Worm (Caenorhabditis elegans) whole organism, early embryonic: Measurements from ENCODE around the gene unc-22.

ENCODE experiments used
- B0310.2 ChIP-seq: sonication (generic microtip); optimal IDR thresholded peaks from 2 replicates; lab custom pipeline; 2016; ENCODE audit warnings: mild to moderate bottlenecking, missing genetic modification characterization, missing compliant biosample characterization
- F13C5.2 ChIP-seq: sonication (generic microtip); optimal IDR thresholded peaks from 2 replicates; lab custom pipeline; 2017; ENCODE audit warnings: mild to moderate bottlenecking, missing genetic modification characterization, inconsistent platforms, missing compliant biosample characterization
- aly-1 ChIP-seq: sonication (generic microtip); optimal IDR thresholded peaks from 2 replicates; lab custom pipeline; 2016; ENCODE audit warnings: missing genetic modification characterization, missing compliant biosample characterization
- ama-1 ChIP-seq: fragments of 150-350 bp; optimal IDR thresholded peaks from 2 replicates; lab custom pipeline; 2014
- ceh-13 ChIP-seq: fragments of 200-800 bp; sonication (Bioruptor generic); optimal IDR thresholded peaks from 2 replicates; lab custom pipeline; 2018; ENCODE audit warnings: mild to moderate bottlenecking, missing genetic modification characterization, missing compliant biosample characterization
- ceh-36 ChIP-seq: sonication (generic microtip); optimal IDR thresholded peaks from 2 replicates; lab custom pipeline; 2016; ENCODE audit warnings: missing genetic modification characterization, inconsistent platforms, missing compliant biosample characterization
- ets-7 ChIP-seq: sonication (generic microtip); optimal IDR thresholded peaks from 2 replicates; lab custom pipeline; 2016; ENCODE audit warnings: missing genotype, missing genetic modification characterization, missing compliant biosample characterization
- flt-1 ChIP-seq: fragments of 200-800 bp; sonication (Bioruptor generic); IDR thresholded peaks from 2 replicates; pipeline ENCODE4 v1.3.6; 2022; ENCODE audit warnings: missing genetic modification characterization, missing compliant biosample characterization
- hmbx-1 ChIP-seq: sonication (generic microtip); optimal IDR thresholded peaks from 2 replicates; lab custom pipeline; 2016; ENCODE audit warnings: mild to moderate bottlenecking, missing genetic modification characterization, missing compliant biosample characterization
- hmg-4 ChIP-seq: fragments of 200-800 bp; sonication (Bioruptor generic); optimal IDR thresholded peaks from 2 replicates; lab custom pipeline; 2018; ENCODE audit warnings: mild to moderate bottlenecking, missing genetic modification characterization, missing compliant biosample characterization
- hnd-1 ChIP-seq: sonication (generic microtip); optimal IDR thresholded peaks from 2 replicates; lab custom pipeline; 2016; ENCODE audit warnings: missing genetic modification characterization, missing compliant biosample characterization
- pes-1 ChIP-seq: fragments of 200-800 bp; sonication (Bioruptor generic); IDR thresholded peaks from 2 replicates; pipeline ENCODE4 v1.3.6; 2022; ENCODE audit warnings: missing genetic modification reagents, missing genetic modification characterization, missing compliant biosample characterization
- scrt-1 ChIP-seq: fragments of 200-800 bp; sonication (Bioruptor generic); IDR thresholded peaks from 2 replicates; pipeline ENCODE4 v1.3.6; 2022; ENCODE audit warnings: missing genetic modification characterization, missing compliant biosample characterization
- sea-1 ChIP-seq: fragments of 200-800 bp; sonication (Bioruptor generic); conservative IDR thresholded peaks from 2 replicates; pipeline ENCODE4 v1.3.6; 2022; ENCODE audit warnings: missing genetic modification characterization, missing compliant biosample characterization
- tbx-11 ChIP-seq: fragments of 200-800 bp; sonication (Bioruptor generic); IDR thresholded peaks from 2 replicates; pipeline ENCODE4 v1.3.6; 2022; ENCODE audit warnings: missing genetic modification characterization, missing compliant biosample characterization
- tbx-37 ChIP-seq: fragments of 200-800 bp; sonication (Bioruptor generic); conservative IDR thresholded peaks from 2 replicates; pipeline ENCODE4 v1.3.6; 2022; ENCODE audit warnings: missing genetic modification reagents, missing genetic modification characterization, missing compliant biosample characterization
- tra-4 ChIP-seq: sonication (generic microtip); optimal IDR thresholded peaks from 2 replicates; lab custom pipeline; 2017; ENCODE audit warnings: missing genetic modification characterization, missing compliant biosample characterization

Gene unc-22

DNA sequence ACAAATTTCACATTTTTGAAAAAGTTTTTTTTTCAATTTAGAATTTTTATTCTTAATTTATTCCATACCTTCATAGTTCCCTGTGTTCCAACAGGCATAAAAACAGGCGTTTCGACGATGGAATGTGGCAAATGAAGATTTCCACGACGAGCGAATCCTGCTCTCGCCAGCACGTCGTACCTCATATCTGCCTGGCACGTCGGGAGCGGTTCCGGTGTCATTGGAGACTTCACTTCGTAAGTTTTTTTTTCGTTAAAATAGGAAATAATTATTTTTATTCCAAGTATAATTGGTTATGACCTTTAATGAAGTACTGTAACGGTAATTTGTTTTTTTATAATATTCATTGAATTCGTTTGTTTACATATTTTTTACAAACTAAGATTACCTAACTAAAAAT is 51.2 kb downstream of the unc-22 start, which contains the start of gene tgt-1:
TSS of gene tgt-1 (minus strand) at position 232 of the 400 bp plus-strand sequence.
- TF ChIP-seq hmg-4 (GFP tag; lab: Kevin White, UChicago) (no peak), tbx-37 (no peak), aly-1 (tag; lab: Kevin White, UChicago) (no peak), hmbx-1 (tag; lab: Kevin White, UChicago) (no peak), B0310.2 (tag; lab: Kevin White, UChicago) (no peak), ama-1 (lab: Kevin White, UChicago) (no peak), sea-1 (GFP tag; lab: Robert Waterston, UW) (no peak), pes-1 (GFP tag; lab: Robert Waterston, UW) (no peak), tra-4 (tag; lab: Kevin White, UChicago) (no peak), ceh-36 (tag; lab: Kevin White, UChicago) (no peak), ceh-13 (no peak)

DNA sequence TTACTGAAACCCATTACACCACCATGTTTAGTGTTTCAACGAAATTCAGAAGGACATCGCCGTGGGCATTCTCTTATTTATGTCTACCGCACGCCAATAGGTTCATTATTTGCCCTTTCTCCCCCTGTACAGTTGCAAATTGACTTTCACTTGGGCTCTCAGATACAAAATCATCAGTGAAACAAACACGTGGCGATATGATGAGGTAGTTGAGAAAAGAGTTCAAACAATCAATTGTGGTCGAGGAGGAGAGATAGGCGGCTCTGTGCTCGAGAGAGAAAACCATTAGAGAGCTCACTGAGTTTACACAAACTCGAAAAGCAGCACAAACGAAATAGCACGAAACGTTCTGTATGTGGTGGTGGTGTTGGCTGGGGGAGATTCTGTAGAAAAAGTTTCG is 53.7 kb downstream of the unc-22 start:
- TF ChIP-seq hmg-4 (GFP tag; lab: Kevin White, UChicago) (no peak), aly-1 (tag; lab: Kevin White, UChicago) (no peak), F13C5.2 (no peak), tra-4 (tag; lab: Kevin White, UChicago) (no peak), B0310.2 (tag; lab: Kevin White, UChicago) (no peak), ama-1 (lab: Kevin White, UChicago) (no peak), ceh-13 (no peak), scrt-1 (GFP tag; lab: Robert Waterston, UW) (no peak), ceh-36 (tag; lab: Kevin White, UChicago) (no peak), ets-7 (tag; lab: Kevin White, UChicago) (no peak), sea-1 (GFP tag; lab: Robert Waterston, UW) (no peak), pes-1 (GFP tag; lab: Robert Waterston, UW) (no peak), hmbx-1 (tag; lab: Kevin White, UChicago) (no peak), hnd-1 (tag; lab: Kevin White, UChicago) (no peak), tbx-37 (no peak), flt-1 (GFP tag; lab: Robert Waterston, UW) (no peak), tbx-11 (GFP tag; lab: Robert Waterston, UW) (no peak)

DNA sequence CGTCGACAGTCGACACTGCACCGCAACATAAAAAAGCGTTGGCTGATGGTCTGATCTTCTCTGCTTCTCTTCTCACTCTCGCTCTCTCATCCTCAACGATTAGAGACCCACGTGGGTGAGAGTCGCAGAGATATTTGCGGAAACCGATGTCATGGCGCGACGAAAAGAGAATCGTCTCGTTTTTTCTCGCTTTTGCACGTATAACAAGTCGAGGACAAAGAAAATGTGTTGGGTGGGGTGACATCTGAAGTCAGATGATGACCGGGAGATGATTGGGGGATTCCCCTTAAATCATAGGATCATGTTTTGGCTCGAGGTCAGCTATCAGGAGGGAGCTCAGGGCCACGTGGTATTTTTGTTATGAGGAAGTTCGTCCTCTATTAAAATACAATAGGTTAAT is 54.4 kb downstream of the unc-22 start:
- no peak for TF ChIP-seq F13C5.2
- no peak for TF ChIP-seq ama-1 (lab: Kevin White, UChicago)
- TF ChIP-seq flt-1 (GFP tag; lab: Robert Waterston, UW), result no peak
- no peak for TF ChIP-seq tbx-11 (GFP tag; lab: Robert Waterston, UW)
- TF ChIP-seq hmbx-1 (tag; lab: Kevin White, UChicago), result no peak
- TF ChIP-seq hnd-1 (tag; lab: Kevin White, UChicago), result no peak
- TF ChIP-seq tbx-37, result no peak
- TF ChIP-seq tra-4 (tag; lab: Kevin White, UChicago), result no peak
- TF ChIP-seq sea-1 (GFP tag; lab: Robert Waterston, UW), result no peak
- TF ChIP-seq ceh-36 (tag; lab: Kevin White, UChicago), result no peak
- no peak for TF ChIP-seq aly-1 (tag; lab: Kevin White, UChicago)
- no peak for TF ChIP-seq pes-1 (GFP tag; lab: Robert Waterston, UW)
- TF ChIP-seq ets-7 (tag; lab: Kevin White, UChicago), result no peak
- no peak for TF ChIP-seq B0310.2 (tag; lab: Kevin White, UChicago)
- TF ChIP-seq scrt-1 (GFP tag; lab: Robert Waterston, UW), result no peak
- TF ChIP-seq hmg-4 (GFP tag; lab: Kevin White, UChicago), result no peak

DNA sequence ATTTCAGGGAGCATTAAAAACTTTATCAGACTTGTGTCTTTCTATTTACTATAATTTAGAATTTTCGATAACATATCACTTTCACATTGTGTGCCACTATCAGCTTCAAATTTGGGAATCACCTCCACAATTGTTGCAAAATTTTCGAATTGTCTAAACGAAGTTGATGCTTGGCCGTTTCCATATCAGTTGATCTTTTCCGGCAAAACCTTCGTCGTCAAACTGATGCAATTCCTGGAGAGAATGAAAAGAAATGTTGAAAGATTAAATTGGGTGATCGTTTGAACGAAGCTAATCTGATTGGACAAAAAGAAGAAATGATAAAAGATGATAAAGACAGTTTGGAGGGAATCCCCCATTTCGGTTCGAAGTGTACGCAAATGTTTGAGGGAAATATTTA is 55.2 kb downstream of the unc-22 start:
- TF ChIP-seq ets-7 (tag; lab: Kevin White, UChicago), result no peak
- TF ChIP-seq tbx-11 (GFP tag; lab: Robert Waterston, UW), result no peak
- no peak for TF ChIP-seq B0310.2 (tag; lab: Kevin White, UChicago)
- no peak for TF ChIP-seq ceh-13
- TF ChIP-seq hmg-4 (GFP tag; lab: Kevin White, UChicago), result no peak
- TF ChIP-seq tbx-37, result no peak
- TF ChIP-seq hmbx-1 (tag; lab: Kevin White, UChicago), result no peak
- no peak for TF ChIP-seq F13C5.2
- TF ChIP-seq scrt-1 (GFP tag; lab: Robert Waterston, UW), result no peak
- no peak for TF ChIP-seq ama-1 (lab: Kevin White, UChicago)
- no peak for TF ChIP-seq hnd-1 (tag; lab: Kevin White, UChicago)
- no peak for TF ChIP-seq aly-1 (tag; lab: Kevin White, UChicago)
- TF ChIP-seq pes-1 (GFP tag; lab: Robert Waterston, UW), result no peak
- no peak for TF ChIP-seq tra-4 (tag; lab: Kevin White, UChicago)
- TF ChIP-seq flt-1 (GFP tag; lab: Robert Waterston, UW), result no peak
- TF ChIP-seq sea-1 (GFP tag; lab: Robert Waterston, UW), result no peak

DNA sequence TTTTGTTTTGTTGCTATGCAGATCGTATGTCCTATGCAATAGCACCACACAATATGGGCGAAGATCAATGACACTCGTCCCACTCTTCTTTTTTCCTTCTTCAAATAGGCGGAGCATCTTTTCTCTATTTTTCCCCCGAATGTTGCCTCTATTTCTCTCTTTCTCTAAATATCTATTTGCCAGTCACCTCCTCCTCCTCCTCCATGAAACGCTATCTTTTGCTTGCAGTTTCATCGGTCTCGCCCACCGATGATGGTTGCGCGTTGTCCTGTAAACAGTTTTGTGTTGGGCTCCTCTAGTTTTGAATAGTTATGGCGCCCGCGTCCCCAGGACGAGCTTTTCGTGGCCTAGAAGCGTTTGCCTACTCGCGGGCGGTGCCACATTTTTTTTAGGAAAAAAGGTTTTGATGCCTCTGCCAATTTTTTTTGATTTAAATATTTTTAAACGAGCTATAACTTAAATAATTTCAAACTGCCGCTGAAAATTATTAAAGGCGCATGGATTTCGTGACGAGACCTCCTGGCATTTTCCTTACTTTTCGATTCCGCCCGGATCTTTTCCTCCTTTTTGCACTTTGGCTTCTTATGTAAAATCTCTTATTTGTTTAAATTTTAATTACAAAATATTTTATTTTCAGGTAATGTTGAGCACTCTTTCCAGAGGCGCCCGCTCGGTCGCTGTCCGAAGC is 58.1 kb downstream of the unc-22 start, which contains the start of gene gdh-1:
TSS of gene gdh-1 (plus strand) at position 638 of the 688 bp plus-strand sequence.
- TF ChIP-seq hnd-1 (tag; lab: Kevin White, UChicago) (no peak), ama-1 (lab: Kevin White, UChicago) (no peak)

DNA sequence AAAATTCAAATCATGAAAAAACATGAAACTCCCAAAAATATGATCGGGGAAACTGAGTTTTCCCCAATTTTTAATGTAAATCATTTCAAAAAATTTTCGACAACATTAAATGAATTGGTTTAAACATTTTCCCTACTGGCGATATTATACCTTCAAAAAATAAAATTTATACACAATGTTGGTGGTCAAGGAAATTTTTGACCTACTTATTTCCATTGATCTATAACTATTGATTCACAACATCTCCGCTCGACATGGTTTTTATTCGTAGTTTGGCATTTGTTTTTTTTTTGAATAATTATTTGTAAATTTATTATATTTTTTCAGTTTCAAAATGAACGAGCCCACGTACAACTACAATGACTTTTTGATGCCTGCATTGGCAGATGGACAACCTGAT is 60.5 kb downstream of the unc-22 start, which contains the start of gene tbx-36:
TSS of gene tbx-36 (plus strand) at position 301 of the 400 bp plus-strand sequence.
- no peak for TF ChIP-seq ama-1 (lab: Kevin White, UChicago)
- no peak for TF ChIP-seq sea-1 (GFP tag; lab: Robert Waterston, UW)
- no peak for TF ChIP-seq tbx-11 (GFP tag; lab: Robert Waterston, UW)
- no peak for TF ChIP-seq flt-1 (GFP tag; lab: Robert Waterston, UW)
- TF ChIP-seq ets-7 (tag; lab: Kevin White, UChicago), result no peak
- TF ChIP-seq ceh-13, result no peak
- TF ChIP-seq scrt-1 (GFP tag; lab: Robert Waterston, UW), result no peak

DNA sequence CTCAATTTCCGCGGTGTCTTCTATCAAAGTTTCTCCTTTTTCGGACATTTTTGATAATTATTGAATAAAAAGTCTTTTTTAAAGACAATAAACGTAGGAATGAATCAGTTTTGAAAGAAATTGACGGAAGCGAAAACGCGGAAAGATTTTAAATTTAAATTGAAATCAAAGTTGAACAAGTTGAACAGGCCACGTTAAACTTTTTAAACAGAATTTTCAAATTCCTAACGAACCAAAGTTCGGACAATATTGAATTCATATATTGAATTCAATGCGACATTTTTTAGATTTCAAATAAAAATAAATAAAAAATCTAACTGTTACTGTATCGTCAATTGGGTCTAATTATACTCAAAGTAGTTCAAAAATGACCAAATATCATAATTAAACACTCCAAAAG is 61.1 kb downstream of the unc-22 start, which contains the start of gene hdl-1:
TSS of gene hdl-1 (minus strand) at position 101 of the 400 bp plus-strand sequence.
- TF ChIP-seq B0310.2 (tag; lab: Kevin White, UChicago) (no peak), hmbx-1 (tag; lab: Kevin White, UChicago) (no peak), pes-1 (GFP tag; lab: Robert Waterston, UW) (no peak), ceh-13 (no peak), tra-4 (tag; lab: Kevin White, UChicago) (no peak), ceh-36 (tag; lab: Kevin White, UChicago) (no peak), F13C5.2 (no peak)
